Worm (Caenorhabditis elegans) whole organism, L4 larva: ENCODE data around the gene R10E11.9.

Experiments
- F10B5.3 ChIP-seq: sonication (generic microtip); optimal IDR thresholded peaks from 2 replicates; lab custom pipeline; 2016; ENCODE audit warnings: mild to moderate bottlenecking, missing genetic modification characterization, missing compliant biosample characterization
- R02D3.7 ChIP-seq: fragments of 150-350 bp; sonication (generic microtip); optimal IDR thresholded peaks from 3 replicates; lab custom pipeline; 2014; ENCODE audit warnings: missing biosample characterization, missing genetic modification characterization
- T26A8.4 ChIP-seq: fragments of 200-800 bp; sonication (Bioruptor generic); IDR thresholded peaks from 2 replicates; pipeline ENCODE4 v1.3.6; 2022; ENCODE audit warnings: missing genetic modification characterization, missing compliant biosample characterization
- Y105C5A.15 ChIP-seq: fragments of 200-800 bp; sonication (Bioruptor generic); IDR thresholded peaks from 2 replicates; pipeline ENCODE4 v1.3.6; 2022; ENCODE audit warnings: missing genetic modification characterization, missing compliant biosample characterization
- Y48G9A.11 ChIP-seq: fragments of 200-800 bp; sonication (Bioruptor generic); IDR thresholded peaks from 2 replicates; pipeline ENCODE4 v1.3.6; 2022; ENCODE audit warnings: missing genetic modification reagents, missing genetic modification characterization, missing compliant biosample characterization
- aha-1 ChIP-seq: fragments of 150-350 bp; peaks from one replicate; lab custom pipeline; 2014; ENCODE audit warnings: missing biosample characterization, missing genetic modification characterization
- aly-2 ChIP-seq: sonication (generic microtip); optimal IDR thresholded peaks from 2 replicates; lab custom pipeline; 2018; ENCODE audit warnings: missing biosample characterization, missing genetic modification characterization
- ama-1 ChIP-seq: fragments of 150-350 bp; optimal IDR thresholded peaks from 2 replicates; lab custom pipeline; 2014; ENCODE audit warnings: inconsistent platforms, mixed read lengths
- ceh-44 ChIP-seq: fragments of 200-800 bp; sonication (Bioruptor generic); IDR thresholded peaks from 2 replicates; pipeline ENCODE4 v1.3.6; 2022; ENCODE audit warnings: missing genetic modification reagents, missing genetic modification characterization, missing compliant biosample characterization
- ceh-62 ChIP-seq: sonication (generic microtip); optimal IDR thresholded peaks from 2 replicates; lab custom pipeline; 2017; ENCODE audit warnings: missing biosample characterization, missing genetic modification characterization
- ces-1 ChIP-seq: fragments of 150-350 bp; sonication (generic microtip); optimal IDR thresholded peaks from 4 replicates; lab custom pipeline; 2014; ENCODE audit warnings: missing biosample characterization, missing genetic modification reagents, missing genetic modification characterization
- cey-2 ChIP-seq: sonication (generic microtip); optimal IDR thresholded peaks from 3 replicates; lab custom pipeline; 2017; ENCODE audit warnings: missing genetic modification characterization, mild to moderate bottlenecking, missing compliant biosample characterization, antibody characterized with exemption, borderline replicate concordance; ENCODE audit not compliant: insufficient read depth
- ctbp-1 ChIP-seq: fragments of 200-800 bp; sonication (Bioruptor generic); IDR thresholded peaks from 2 replicates; pipeline ENCODE4 v1.3.6; 2022; ENCODE audit warnings: missing genetic modification reagents, missing genetic modification characterization, missing compliant biosample characterization
- daf-8 ChIP-seq: fragments of 200-800 bp; sonication (Bioruptor generic); IDR thresholded peaks from 2 replicates; pipeline ENCODE4 v1.3.6; 2022; ENCODE audit warnings: missing genetic modification characterization, missing compliant biosample characterization
- dmd-6 ChIP-seq: fragments of 200-800 bp; sonication (Bioruptor generic); IDR thresholded peaks from 2 replicates; pipeline ENCODE4 v1.3.6; 2022; ENCODE audit warnings: missing genetic modification reagents, missing genetic modification characterization, missing compliant biosample characterization
- dmd-8 ChIP-seq: fragments of 200-800 bp; sonication (Bioruptor generic); IDR thresholded peaks from 2 replicates; pipeline ENCODE4 v1.3.6; 2022; ENCODE audit warnings: missing genetic modification characterization, missing compliant biosample characterization
- dpl-1 ChIP-seq: fragments of 150-350 bp; optimal IDR thresholded peaks from 2 replicates; lab custom pipeline; 2014; ENCODE audit warnings: missing biosample characterization, missing genetic modification reagents, missing genetic modification characterization
- dve-1 ChIP-seq: sonication (generic microtip); optimal IDR thresholded peaks from 2 replicates; lab custom pipeline; 2017; ENCODE audit warnings: antibody characterized with exemption, mild to moderate bottlenecking, missing genetic modification characterization, missing compliant biosample characterization; ENCODE audit not compliant: insufficient read depth
- egl-43 ChIP-seq: fragments of 200-800 bp; sonication (Bioruptor generic); IDR thresholded peaks from 2 replicates; pipeline ENCODE4 v1.3.6; 2022; ENCODE audit warnings: missing genetic modification reagents, missing genetic modification characterization, missing compliant biosample characterization
- fos-1 ChIP-seq: fragments of 150-350 bp; optimal IDR thresholded peaks from 2 replicates; lab custom pipeline; 2014; ENCODE audit warnings: missing biosample characterization, missing genetic modification characterization
- gei-8 ChIP-seq: fragments of 200-800 bp; sonication (Bioruptor generic); optimal IDR thresholded peaks from 2 replicates; lab custom pipeline; 2018; ENCODE audit warnings: mild to moderate bottlenecking, missing genetic modification characterization, missing compliant biosample characterization
- hif-1 ChIP-seq, 2 experiments: sonication (generic microtip); optimal IDR thresholded peaks; 2 replicates each; lab custom pipeline; 2016 to 2017; ENCODE audit warnings: missing compliant biosample characterization in 2 of 2, missing genetic modification characterization in 2 of 2, missing genetic modification reagents in 2 of 2, missing genotype in 2 of 2, mild to moderate bottlenecking in 1 of 2
- hlh-11 ChIP-seq: fragments of 200-800 bp; sonication (Bioruptor generic); optimal IDR thresholded peaks from 2 replicates; lab custom pipeline; 2018; ENCODE audit warnings: mild to moderate bottlenecking, missing genetic modification characterization, missing compliant biosample characterization
- hlh-30 ChIP-seq: sonication (generic microtip); optimal IDR thresholded peaks from 2 replicates; lab custom pipeline; 2017; ENCODE audit warnings: antibody characterized with exemption, mild to moderate bottlenecking, missing genetic modification characterization, missing compliant biosample characterization; ENCODE audit not compliant: insufficient read depth
- hmg-1.1 ChIP-seq: fragments of 200-800 bp; sonication (Bioruptor generic); IDR thresholded peaks from 2 replicates; pipeline ENCODE4 v1.3.6; 2022; ENCODE audit warnings: missing genetic modification reagents, missing genetic modification characterization, missing compliant biosample characterization
- lim-7 ChIP-seq: fragments of 200-800 bp; sonication (Bioruptor generic); IDR thresholded peaks from 2 replicates; pipeline ENCODE4 v1.3.6; 2022; ENCODE audit warnings: missing genetic modification characterization, missing compliant biosample characterization
- lin-13 ChIP-seq: fragments of 150-350 bp; optimal IDR thresholded peaks from 2 replicates; lab custom pipeline; 2014; ENCODE audit warnings: missing biosample characterization, missing genetic modification reagents, missing genetic modification characterization
- lin-29 ChIP-seq: fragments of 200-800 bp; sonication (Bioruptor generic); IDR thresholded peaks from 2 replicates; pipeline ENCODE4 v1.3.6; 2022; ENCODE audit warnings: missing genetic modification reagents, missing genetic modification characterization, missing compliant biosample characterization
- lin-39 ChIP-seq: fragments of 150-350 bp; optimal IDR thresholded peaks from 2 replicates; lab custom pipeline; 2014; ENCODE audit warnings: missing biosample characterization, missing genetic modification reagents, missing genetic modification characterization
- lsy-2 ChIP-seq, 2 experiments: fragments of 150-350 bp in 1 of 2; sonication (generic microtip) in 1 of 2; optimal IDR thresholded peaks; 2 replicates each; lab custom pipeline; 2014 to 2017; ENCODE audit warnings: missing biosample characterization in 2 of 2, missing genetic modification characterization in 2 of 2
- mdl-1 ChIP-seq, 2 experiments: fragments of 150-350 bp in 1 of 2; sonication (generic microtip) in 1 of 2; optimal IDR thresholded peaks; 2 replicates each; lab custom pipeline; 2014 to 2017; ENCODE audit warnings: missing biosample characterization in 2 of 2, missing genetic modification characterization in 2 of 2
- mep-1 ChIP-seq: fragments of 150-350 bp; sonication (generic microtip); optimal IDR thresholded peaks from 3 replicates; lab custom pipeline; 2014; ENCODE audit warnings: missing biosample characterization, missing genetic modification characterization
- mes-2 ChIP-seq: sonication (generic microtip); optimal IDR thresholded peaks from 2 replicates; lab custom pipeline; 2016; ENCODE audit warnings: missing genotype, mild to moderate bottlenecking, missing genetic modification characterization, missing compliant biosample characterization; ENCODE audit not compliant: poor library complexity, severe bottlenecking
- mxl-2 ChIP-seq: fragments of 200-800 bp; sonication (Bioruptor generic); conservative IDR thresholded peaks from 2 replicates; pipeline ENCODE4 v1.3.6; 2022; ENCODE audit warnings: missing genetic modification reagents, missing genetic modification characterization, missing compliant biosample characterization
- nhr-10 ChIP-seq: fragments of 150-350 bp; optimal IDR thresholded peaks from 2 replicates; lab custom pipeline; 2014; ENCODE audit warnings: missing biosample characterization, missing genetic modification characterization
- nhr-237 ChIP-seq: sonication (generic microtip); optimal IDR thresholded peaks from 2 replicates; lab custom pipeline; 2017; ENCODE audit warnings: missing biosample characterization, missing genetic modification characterization
- nhr-28 ChIP-seq: fragments of 150-350 bp; optimal IDR thresholded peaks from 2 replicates; lab custom pipeline; 2014; ENCODE audit warnings: missing biosample characterization, missing genetic modification characterization
- nhr-41 ChIP-seq: fragments of 200-800 bp; sonication (Bioruptor generic); IDR thresholded peaks from 2 replicates; pipeline ENCODE4 v1.3.6; 2022; ENCODE audit warnings: missing genetic modification reagents, missing genetic modification characterization, missing compliant biosample characterization
- nhr-6 ChIP-seq: fragments of 150-350 bp; optimal IDR thresholded peaks from 2 replicates; lab custom pipeline; 2014; ENCODE audit warnings: missing biosample characterization, missing genetic modification characterization
- php-3 ChIP-seq: fragments of 200-800 bp; sonication (Bioruptor generic); IDR thresholded peaks from 2 replicates; pipeline ENCODE4 v1.3.6; 2022; ENCODE audit warnings: missing genetic modification reagents, missing genetic modification characterization, missing compliant biosample characterization
- rbr-2 ChIP-seq: sonication (generic microtip); optimal IDR thresholded peaks from 2 replicates; lab custom pipeline; 2016; ENCODE audit warnings: missing genotype, missing genetic modification characterization, missing compliant biosample characterization
- sdz-12 ChIP-seq: fragments of 200-800 bp; sonication (Bioruptor generic); optimal IDR thresholded peaks from 2 replicates; lab custom pipeline; 2018; ENCODE audit warnings: mild to moderate bottlenecking, missing genetic modification characterization, missing compliant biosample characterization
- set-16 ChIP-seq: fragments of 200-800 bp; sonication (Bioruptor generic); IDR thresholded peaks from 2 replicates; pipeline ENCODE4 v1.3.6; 2022; ENCODE audit warnings: missing genetic modification reagents, missing genetic modification characterization, missing compliant biosample characterization
- snpc-4 ChIP-seq: fragments of 150-350 bp; optimal IDR thresholded peaks from 2 replicates; lab custom pipeline; 2014; ENCODE audit warnings: missing biosample characterization, missing genetic modification characterization
- spr-1 ChIP-seq: sonication (generic microtip); optimal IDR thresholded peaks from 2 replicates; lab custom pipeline; 2016; ENCODE audit warnings: mild to moderate bottlenecking, missing genetic modification characterization, missing compliant biosample characterization
- spr-3 ChIP-seq: fragments of 200-800 bp; sonication (Bioruptor generic); optimal IDR thresholded peaks from 2 replicates; lab custom pipeline; 2018; ENCODE audit warnings: mild to moderate bottlenecking, missing genetic modification characterization, missing compliant biosample characterization
- unc-62 ChIP-seq, 3 experiments: fragments of 150-350 bp in 1 of 3; sonication (generic microtip); optimal IDR thresholded peaks in 2 of 3; peaks in 1 of 3; 1 replicate in 1 of 3; 2 replicates in 2 of 3; lab custom pipeline; 2014 to 2017; ENCODE audit warnings: missing biosample characterization in 3 of 3, missing genetic modification characterization in 3 of 3, missing genetic modification reagents in 3 of 3, missing genotype in 1 of 3
- zfp-2 ChIP-seq: sonication (generic microtip); optimal IDR thresholded peaks from 2 replicates; lab custom pipeline; 2016; ENCODE audit warnings: mild to moderate bottlenecking, missing genetic modification characterization, missing compliant biosample characterization
- zfp-3 ChIP-seq: fragments of 200-800 bp; sonication (Bioruptor generic); conservative IDR thresholded peaks from 2 replicates; pipeline ENCODE4 v1.3.6; 2022; ENCODE audit warnings: missing genetic modification reagents, missing genetic modification characterization, missing compliant biosample characterization
- zip-11 ChIP-seq: fragments of 200-800 bp; sonication (Bioruptor generic); IDR thresholded peaks from 2 replicates; pipeline ENCODE4 v1.3.6; 2022; ENCODE audit warnings: missing genetic modification characterization, missing compliant biosample characterization
- zip-2 ChIP-seq: fragments of 150-350 bp; optimal IDR thresholded peaks from 2 replicates; lab custom pipeline; 2014; ENCODE audit warnings: missing biosample characterization, missing genetic modification characterization
- ztf-7 ChIP-seq: fragments of 150-350 bp; optimal IDR thresholded peaks from 2 replicates; lab custom pipeline; 2014; ENCODE audit warnings: missing biosample characterization, missing genetic modification characterization

Gene R10E11.9

ce11 chrIII:9818763-9819162, 25.3 kb upstream of the R10E11.9 start, which contains the start of gene panl-3:
panl-3 (plus strand) TSS chrIII:9819056.
- TF ChIP-seq nhr-6 (tag; lab: Kevin White, UChicago) (peak; percentile 38), fos-1 (no peak), spr-3 (GFP tag; lab: Kevin White, UChicago) (no peak), lim-7 (no peak), mep-1 (tag; lab: Kevin White, UChicago) (peak; percentile 63), aly-2 (no peak), ama-1 (peak; percentile 3), dmd-6 (GFP tag; lab: Robert Waterston, UW) (peak; percentile 43), spr-1 (tag; lab: Kevin White, UChicago) (no peak), unc-62 (GFP tag; optimal IDR thresholded peaks at IDR 0.05 in 1 of 2; lab: Kevin White, UChicago) (no peak), unc-62 (tag; optimal IDR thresholded peaks at IDR 0.05; lab: Kevin White, UChicago) (no peak), rbr-2 (tag; lab: Kevin White, UChicago) (peak; percentile 59), ceh-62 (tag; lab: Kevin White, UChicago) (no peak), php-3 (GFP tag; lab: Robert Waterston, UW) (no peak), zfp-3 (GFP tag; lab: Robert Waterston, UW) (no peak), Y48G9A.11 (GFP tag; lab: Robert Waterston, UW) (no peak), lin-29 (GFP tag; lab: Robert Waterston, UW) (no peak), hlh-30 (tag; lab: Kevin White, UChicago) (peak; percentile 99), Y105C5A.15 (no peak), cey-2 (no peak), hif-1 (tag; optimal IDR thresholded peaks at IDR 0.05; lab: Kevin White, UChicago) (peak in 1 of 2 experiments; percentile 32), lsy-2 (tag; optimal IDR thresholded peaks at IDR 0.05; lab: Kevin White, UChicago) (peak; percentile 10 to 74), nhr-28 (tag; lab: Kevin White, UChicago) (peak; percentile 32), daf-8 (GFP tag; lab: Robert Waterston, UW) (no peak), mdl-1 (tag; optimal IDR thresholded peaks at IDR 0.05; lab: Kevin White, UChicago) (peak; percentile 67 to 95), set-16 (GFP tag; lab: Robert Waterston, UW) (peak; percentile 23; the same call in 1 of the 2 replicates), hlh-11 (tag; lab: Kevin White, UChicago) (peak; percentile 78), lin-39 (tag; lab: Kevin White, UChicago) (no peak), ces-1 (GFP tag; lab: Kevin White, UChicago) (no peak), zip-11 (GFP tag; lab: Robert Waterston, UW) (no peak), nhr-10 (tag; lab: Kevin White, UChicago) (no peak), mes-2 (tag; lab: Kevin White, UChicago) (peak; percentile 84), ctbp-1 (GFP tag; lab: Robert Waterston, UW) (no peak), aha-1 (tag; lab: Kevin White, UChicago) (peak; percentile 67), hmg-1.1 (peak; percentile 80), gei-8 (GFP tag; lab: Kevin White, UChicago) (no peak), egl-43 (GFP tag; lab: Robert Waterston, UW) (no peak; the same call in 1 of the 2 replicates), lin-13 (peak; percentile 45), mxl-2 (no peak), nhr-237 (tag; lab: Kevin White, UChicago) (no peak), snpc-4 (tag; lab: Kevin White, UChicago) (no peak), dpl-1 (GFP tag; lab: Kevin White, UChicago) (peak; percentile 63), zip-2 (tag; lab: Kevin White, UChicago) (no peak), nhr-41 (GFP tag; lab: Robert Waterston, UW) (no peak), F10B5.3 (tag; lab: Kevin White, UChicago) (no peak), T26A8.4 (GFP tag; lab: Robert Waterston, UW) (0 out of 2 replicates have a peak, but pooled peaks have one; percentile 52), ztf-7 (tag; lab: Kevin White, UChicago) (peak; percentile 28), zfp-2 (tag; lab: Kevin White, UChicago) (no peak), sdz-12 (no peak), dve-1 (tag; lab: Kevin White, UChicago) (peak; percentile 58), ceh-44 (GFP tag; lab: Robert Waterston, UW) (no peak), dmd-8 (GFP tag; lab: Robert Waterston, UW) (no peak), R02D3.7 (tag; lab: Kevin White, UChicago) (no peak)
